Fruit fly (Drosophila melanogaster): ENCODE results near the gene CG12011.

- no peak for TF ChIP-seq bab1 (GFP tag; optimal IDR thresholded peaks at IDR 0.05)
- TF ChIP-seq pad (GFP tag; optimal IDR thresholded peaks at IDR 0.05), result no peak
- no peak for TF ChIP-seq CG33017 (tag; optimal IDR thresholded peaks at IDR 0.05)
- TF ChIP-seq tj (GFP tag; optimal IDR thresholded peaks at IDR 0.05), result no peak
- TF ChIP-seq CG7045 (GFP tag; optimal IDR thresholded peaks at IDR 0.05), result no peak
- TF ChIP-seq CG1620 (GFP tag; optimal IDR thresholded peaks at IDR 0.05), result no peak
- TF ChIP-seq cnc (optimal IDR thresholded peaks at IDR 0.05), result no peak
- TF ChIP-seq ovo (GFP tag; optimal IDR thresholded peaks at IDR 0.05), result no peak
- no peak for TF ChIP-seq Crg-1 (GFP tag; optimal IDR thresholded peaks at IDR 0.05)
- no peak for TF ChIP-seq Mnt (GFP tag; optimal IDR thresholded peaks at IDR 0.05)
- no peak for TF ChIP-seq kay (GFP tag; ENCODE audit: borderline replicate concordance)
- no peak for TF ChIP-seq toe (GFP tag; optimal IDR thresholded peaks at IDR 0.05)
- TF ChIP-seq CG5204 (GFP tag; optimal IDR thresholded peaks at IDR 0.05), result no peak
- TF ChIP-seq CG12768 (GFP tag; optimal IDR thresholded peaks at IDR 0.05), result no peak
These were observed 27.0 kb upstream of the CG12011 start for dm6 chr3L:1667423-1667822.

Data from whole organism, adult.